Fruit fly (Drosophila melanogaster) whole organism: Measurements from ENCODE around the gene mon2.

Experiments used
- CG8478 ChIP-seq: fragments of >200 bp; optimal IDR thresholded peaks from 2 replicates; lab custom pipeline; 2018; ENCODE audit warnings: inconsistent platforms
- psq ChIP-seq: fragments of >200 bp; optimal IDR thresholded peaks from 2 replicates; lab custom pipeline; 2017

dm6 chr2L:8143947-8144346 lies 20.1 kb upstream of the mon2 start, which contains the start of gene CG42762:
- no peak for TF ChIP-seq CG8478
- no peak for TF ChIP-seq psq
